Worm (Caenorhabditis elegans) whole organism, young adult: ENCODE data around the gene rde-4.

Experiments used
- Y53F4B.3 ChIP-seq: fragments of 200-800 bp; sonication (Bioruptor generic); IDR thresholded peaks from 2 replicates; pipeline ENCODE4 v1.3.6; 2022; ENCODE audit warnings: missing genetic modification reagents, missing genetic modification characterization, missing compliant biosample characterization
- rec-8 ChIP-seq, 2 experiments: sonication (generic microtip); optimal IDR thresholded peaks; 2 replicates each; lab custom pipeline; 2016; ENCODE audit warnings: mild to moderate bottlenecking in 2 of 2, missing genetic modification characterization in 2 of 2, missing genetic modification reagents in 2 of 2, missing genotype in 2 of 2, missing biosample characterization in 1 of 2, missing compliant biosample characterization in 1 of 2, moderate library complexity in 1 of 2
- unc-62 ChIP-seq: fragments of 150-350 bp; optimal IDR thresholded peaks from 2 replicates; lab custom pipeline; 2014; ENCODE audit warnings: missing biosample characterization, missing genetic modification reagents, missing genetic modification characterization
- ztf-18 ChIP-seq: sonication (generic microtip); optimal IDR thresholded peaks from 2 replicates; lab custom pipeline; 2016; ENCODE audit warnings: missing genotype, mild to moderate bottlenecking, missing genetic modification characterization, missing compliant biosample characterization

DNA sequence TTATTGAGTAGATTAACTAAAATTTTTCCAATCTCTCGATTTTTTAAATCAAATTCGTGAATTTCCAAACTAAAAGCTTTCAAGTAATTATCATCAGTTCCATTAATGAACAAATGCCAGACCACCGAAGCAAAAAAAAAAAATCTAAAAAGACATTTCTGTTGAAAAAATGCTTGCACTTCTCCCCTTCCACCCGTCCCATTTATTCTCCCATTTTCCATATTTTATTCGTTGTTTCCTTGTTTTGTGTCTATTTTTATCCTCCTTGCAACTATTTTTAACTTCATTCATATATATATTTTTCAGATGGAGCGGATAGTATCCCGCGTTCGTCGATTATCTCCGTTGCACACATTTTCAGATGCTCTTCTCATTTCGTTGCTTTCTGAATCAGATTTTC, 29.5 kb downstream of the rde-4 start, which contains the start of gene epac-1:
- TF ChIP-seq unc-62: no peak
- no peak for TF ChIP-seq ztf-18 (tag; lab: Kevin White, UChicago)
- no peak for TF ChIP-seq Y53F4B.3 (GFP tag; lab: Robert Waterston, UW)
- no peak for TF ChIP-seq rec-8 (tag; optimal IDR thresholded peaks at IDR 0.05; lab: Kevin White, UChicago)
